Fruit fly (Drosophila melanogaster) whole organism, embryonic: ENCODE measurements around the gene DCTN1-p150.
A peak's percentile ranks its signal among the peaks of the same experiment; 100 is the strongest.

ENCODE experiments used
- Adf1 ChIP-seq: fragments of 200-800 bp; sonication (Bioruptor generic); IDR thresholded peaks from 2 replicates; pipeline ENCODE4 v1.3.6; 2022; ENCODE audit warnings: missing biosample characterization, missing genetic modification characterization
- CG10979 ChIP-seq: fragments of 200-800 bp; sonication (Bioruptor generic); optimal IDR thresholded peaks from 2 replicates; lab custom pipeline; 2018; ENCODE audit warnings: missing biosample characterization, mild to moderate bottlenecking, missing genetic modification characterization, moderate library complexity
- CG11504 ChIP-seq: fragments of 200-800 bp; sonication (Bioruptor generic); optimal IDR thresholded peaks from 3 replicates; lab custom pipeline; 2019; ENCODE audit warnings: missing biosample characterization, mild to moderate bottlenecking, missing genetic modification characterization, moderate library complexity
- CG11696 ChIP-seq: fragments of 200-800 bp; sonication (Bioruptor generic); IDR thresholded peaks from 2 replicates; pipeline ENCODE4 v1.3.6; 2022; ENCODE audit warnings: missing biosample characterization, missing genetic modification characterization
- CG13775 ChIP-seq: fragments of 200-800 bp; sonication (Bioruptor generic); optimal IDR thresholded peaks from 3 replicates; lab custom pipeline; 2017; ENCODE audit warnings: missing biosample characterization, mild to moderate bottlenecking, missing genetic modification characterization
- CG14441 ChIP-seq: fragments of 200-800 bp; sonication (Bioruptor generic); IDR thresholded peaks from 2 replicates; pipeline ENCODE4 v1.3.6; 2022; ENCODE audit warnings: missing biosample characterization, missing genetic modification characterization
- CG15514 ChIP-seq: fragments of 200-800 bp; sonication (Bioruptor generic); optimal IDR thresholded peaks from 3 replicates; lab custom pipeline; 2017; ENCODE audit warnings: missing biosample characterization, missing genetic modification characterization, mild to moderate bottlenecking, moderate library complexity, missing genetic modification reagents
- CG15601 ChIP-seq: fragments of 200-800 bp; sonication (Bioruptor generic); optimal IDR thresholded peaks from 3 replicates; lab custom pipeline; 2019; ENCODE audit warnings: missing biosample characterization, mild to moderate bottlenecking, missing genetic modification characterization, moderate library complexity
- CG15696 ChIP-seq: fragments of 200-800 bp; sonication (Bioruptor generic); optimal IDR thresholded peaks from 2 replicates; lab custom pipeline; 2019; ENCODE audit warnings: missing biosample characterization, mild to moderate bottlenecking, missing genetic modification characterization, moderate library complexity
- CG17186 ChIP-seq: fragments of 200-800 bp; sonication (Bioruptor generic); optimal IDR thresholded peaks from 3 replicates; lab custom pipeline; 2017; ENCODE audit warnings: missing biosample characterization, missing genetic modification reagents, missing genetic modification characterization
- CG17829 ChIP-seq: fragments of 200-800 bp; optimal IDR thresholded peaks from 2 replicates; lab custom pipeline; 2019; ENCODE audit warnings: missing biosample characterization, mild to moderate bottlenecking, missing genetic modification characterization, moderate library complexity
- CG2120 ChIP-seq: fragments of 200-800 bp; sonication (Bioruptor generic); optimal IDR thresholded peaks from 3 replicates; lab custom pipeline; 2016; ENCODE audit warnings: missing biosample characterization, missing genetic modification characterization
- CG31224 ChIP-seq: fragments of 200-800 bp; sonication (Bioruptor generic); IDR thresholded peaks from 2 replicates; pipeline ENCODE4 v1.3.6; 2022; ENCODE audit warnings: missing biosample characterization, missing genetic modification characterization
- CG3281 ChIP-seq: fragments of 200-800 bp; sonication (Bioruptor generic); optimal IDR thresholded peaks from 3 replicates; lab custom pipeline; 2017; ENCODE audit warnings: missing biosample characterization, mild to moderate bottlenecking, missing genetic modification characterization
- CG3847 ChIP-seq: fragments of 200-800 bp; sonication (Bioruptor generic); IDR thresholded peaks from 2 replicates; pipeline ENCODE4 v1.3.6; 2022; ENCODE audit warnings: missing biosample characterization, missing genetic modification characterization
- CG4328 ChIP-seq: fragments of 200-800 bp; sonication (Bioruptor generic); optimal IDR thresholded peaks from 3 replicates; lab custom pipeline; 2017; ENCODE audit warnings: missing biosample characterization, missing genetic modification reagents, missing genetic modification characterization
- CG43689 ChIP-seq: fragments of 200-800 bp; sonication (Bioruptor generic); IDR thresholded peaks from 2 replicates; pipeline ENCODE4 v1.3.6; 2022; ENCODE audit warnings: missing biosample characterization, missing genetic modification characterization
- CG4424 ChIP-seq: fragments of 200-800 bp; sonication (Bioruptor generic); optimal IDR thresholded peaks from 3 replicates; lab custom pipeline; 2016; ENCODE audit warnings: missing biosample characterization, missing genetic modification characterization
- CG4730 ChIP-seq: fragments of 200-800 bp; sonication (Bioruptor generic); IDR thresholded peaks from 2 replicates; pipeline ENCODE4 v1.3.6; 2022; ENCODE audit warnings: missing biosample characterization, missing genetic modification characterization
- CG5180 ChIP-seq: fragments of 200-800 bp; sonication (Bioruptor generic); optimal IDR thresholded peaks from 3 replicates; lab custom pipeline; 2017; ENCODE audit warnings: missing biosample characterization, missing genetic modification characterization, mild to moderate bottlenecking, moderate library complexity, missing genetic modification reagents
- CG6765 ChIP-seq: fragments of 200-800 bp; sonication (Bioruptor generic); optimal IDR thresholded peaks from 3 replicates; lab custom pipeline; 2017; ENCODE audit warnings: missing biosample characterization, mild to moderate bottlenecking, missing genetic modification characterization
- CG6791 ChIP-seq: fragments of 200-800 bp; sonication (Bioruptor generic); IDR thresholded peaks from 3 replicates; pipeline ENCODE4 v1.3.6; 2022; ENCODE audit warnings: missing biosample characterization, missing genetic modification characterization; ENCODE audit not compliant: partially characterized antibody
- CG8281 ChIP-seq: fragments of 200-800 bp; sonication (Bioruptor generic); optimal IDR thresholded peaks from 2 replicates; lab custom pipeline; 2018; ENCODE audit warnings: missing biosample characterization, mild to moderate bottlenecking, missing genetic modification characterization, moderate library complexity
- CG9215 ChIP-seq: fragments of 200-800 bp; sonication (Bioruptor generic); IDR thresholded peaks from 2 replicates; pipeline ENCODE4 v1.3.6; 2022; ENCODE audit warnings: missing biosample characterization, missing genetic modification characterization
- Camta ChIP-seq: fragments of 200-800 bp; sonication (Bioruptor generic); optimal IDR thresholded peaks from 2 replicates; lab custom pipeline; 2016; ENCODE audit warnings: missing biosample characterization, missing genetic modification characterization
- Deaf1 ChIP-seq: fragments of 200-800 bp; optimal IDR thresholded peaks from 3 replicates; lab custom pipeline; 2019; ENCODE audit warnings: missing biosample characterization, mild to moderate bottlenecking, missing genetic modification characterization, moderate library complexity
- Dek ChIP-seq: fragments of 200-800 bp; sonication (Bioruptor generic); optimal IDR thresholded peaks from 3 replicates; lab custom pipeline; 2019; ENCODE audit warnings: missing biosample characterization, mild to moderate bottlenecking, missing genetic modification characterization, moderate library complexity
- HHEX ChIP-seq: fragments of 200-800 bp; sonication (Bioruptor generic); optimal IDR thresholded peaks from 3 replicates; lab custom pipeline; 2017; ENCODE audit warnings: missing biosample characterization, mild to moderate bottlenecking, missing genetic modification characterization, missing genetic modification reagents
- Hand ChIP-seq: fragments of 200-800 bp; sonication (Bioruptor generic); optimal IDR thresholded peaks from 2 replicates; lab custom pipeline; 2017; ENCODE audit warnings: mild to moderate bottlenecking, missing biosample characterization, missing genetic modification reagents, missing genetic modification characterization
- HmgZ ChIP-seq: fragments of 200-800 bp; sonication (Bioruptor generic); optimal IDR thresholded peaks from 2 replicates; lab custom pipeline; 2018; ENCODE audit warnings: missing biosample characterization, mild to moderate bottlenecking, missing genetic modification characterization
- Hsf ChIP-seq: fragments of 200-800 bp; sonication (Bioruptor generic); optimal IDR thresholded peaks from 3 replicates; lab custom pipeline; 2016; ENCODE audit warnings: missing biosample characterization, missing genetic modification characterization
- Lhr ChIP-seq: fragments of 200-800 bp; sonication (Bioruptor generic); optimal IDR thresholded peaks from 3 replicates; lab custom pipeline; 2017; ENCODE audit warnings: mild to moderate bottlenecking, missing biosample characterization, missing genetic modification reagents, missing genetic modification characterization
- Oaz ChIP-seq: fragments of 200-800 bp; sonication (Bioruptor generic); IDR thresholded peaks from 2 replicates; pipeline ENCODE4 v1.3.6; 2022; ENCODE audit warnings: missing biosample characterization, missing genetic modification characterization
- Oli ChIP-seq: fragments of 200-800 bp; sonication (Bioruptor generic); optimal IDR thresholded peaks from 2 replicates; lab custom pipeline; 2018; ENCODE audit warnings: missing biosample characterization, mild to moderate bottlenecking, missing genetic modification characterization, moderate library complexity
- Rfx ChIP-seq: fragments of 200-800 bp; sonication (Bioruptor generic); IDR thresholded peaks from 2 replicates; pipeline ENCODE4 v1.3.6; 2022; ENCODE audit warnings: missing biosample characterization, missing genetic modification characterization
- dimm ChIP-seq: fragments of 200-800 bp; sonication (Bioruptor generic); IDR thresholded peaks from 2 replicates; pipeline ENCODE4 v1.3.6; 2022; ENCODE audit warnings: missing biosample characterization, missing genetic modification characterization
- eve ChIP-seq, 2 experiments: fragments of >200 bp; optimal IDR thresholded peaks; 2 replicates each; lab custom pipeline; 2017; ENCODE audit warnings: missing biosample characterization in 2 of 2, missing genetic modification characterization in 2 of 2
- kay ChIP-seq: fragments of 200-800 bp; sonication (Bioruptor generic); optimal IDR thresholded peaks from 2 replicates; lab custom pipeline; 2016; ENCODE audit warnings: missing biosample characterization, missing genetic modification characterization
- lola ChIP-seq, 3 experiments: fragments of >200 bp in 2 of 3; fragments of 200-800 bp in 1 of 3; sonication (Bioruptor generic) in 1 of 3; optimal IDR thresholded peaks; 2 replicates each; lab custom pipeline; 2017 to 2019; ENCODE audit warnings: missing biosample characterization in 3 of 3, missing genetic modification characterization in 3 of 3, mild to moderate bottlenecking in 1 of 3, moderate library complexity in 1 of 3
- nau ChIP-seq: fragments of 200-800 bp; sonication (Bioruptor generic); optimal IDR thresholded peaks from 3 replicates; lab custom pipeline; 2017; ENCODE audit warnings: missing biosample characterization, mild to moderate bottlenecking, missing genetic modification characterization, missing genetic modification reagents
- nmo ChIP-seq: fragments of 200-800 bp; sonication (Bioruptor generic); optimal IDR thresholded peaks from 2 replicates; lab custom pipeline; 2018; ENCODE audit warnings: missing biosample characterization, mild to moderate bottlenecking, missing genetic modification characterization, moderate library complexity
- onecut ChIP-seq: fragments of 200-800 bp; sonication (Bioruptor generic); IDR thresholded peaks from 2 replicates; pipeline ENCODE4 v1.3.6; 2022; ENCODE audit warnings: missing biosample characterization, missing genetic modification characterization
- pfk ChIP-seq: fragments of 200-800 bp; sonication (Bioruptor generic); optimal IDR thresholded peaks from 2 replicates; lab custom pipeline; 2018; ENCODE audit warnings: missing biosample characterization, mild to moderate bottlenecking, missing genetic modification characterization, moderate library complexity
- pzg ChIP-seq: fragments of 200-800 bp; sonication (Bioruptor generic); optimal IDR thresholded peaks from 3 replicates; lab custom pipeline; 2018; ENCODE audit warnings: missing biosample characterization, mild to moderate bottlenecking, missing genetic modification characterization, moderate library complexity
- seq ChIP-seq: fragments of 200-800 bp; sonication (Bioruptor generic); IDR thresholded peaks from 2 replicates; pipeline ENCODE4 v1.3.6; 2022; ENCODE audit warnings: missing biosample characterization, missing genetic modification characterization
- sqz ChIP-seq: fragments of 200-800 bp; sonication (Bioruptor generic); optimal IDR thresholded peaks from 3 replicates; lab custom pipeline; 2018; ENCODE audit warnings: missing biosample characterization, mild to moderate bottlenecking, missing genetic modification characterization
- tll ChIP-seq, 2 experiments: fragments of 200-800 bp in 1 of 2; fragments of >200 bp in 1 of 2; sonication (Bioruptor generic) in 1 of 2; optimal IDR thresholded peaks; 2 replicates each; lab custom pipeline; 2017 to 2019; ENCODE audit warnings: missing biosample characterization in 2 of 2, missing genetic modification characterization in 2 of 2, mild to moderate bottlenecking in 1 of 2, moderate library complexity in 1 of 2
- unc-4 ChIP-seq: fragments of 200-800 bp; sonication (Bioruptor generic); IDR thresholded peaks from 2 replicates; pipeline ENCODE4 v1.3.6; 2022; ENCODE audit warnings: missing biosample characterization, missing genetic modification characterization; ENCODE audit not compliant: partially characterized antibody

DCTN1-p150 gene

DNA sequence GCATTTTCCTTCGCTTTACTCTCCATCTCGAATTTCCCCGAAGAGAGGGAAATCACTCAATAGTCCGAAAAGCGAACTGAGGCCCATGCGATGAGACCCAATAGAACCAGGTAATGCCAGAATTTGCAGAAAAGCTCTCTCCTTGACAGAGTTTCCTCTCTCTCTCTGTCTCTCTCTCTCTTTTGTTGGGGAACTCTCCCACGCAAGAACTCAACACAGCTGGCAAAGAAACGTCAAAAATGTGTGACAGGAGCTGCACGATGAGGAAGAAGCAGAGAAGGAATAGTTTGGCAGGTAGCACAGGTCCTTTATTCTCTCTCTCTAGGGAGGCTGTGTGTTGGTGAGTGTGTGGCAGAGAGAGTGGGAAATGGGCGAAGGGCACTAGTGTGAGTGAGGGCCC is 24.8 kb upstream of the DCTN1-p150 start (continued):
- 0 out of 3 replicates have a peak, but pooled peaks have one; percentile 45 for TF ChIP-seq CG6791 (GFP tag; lab: Robert Waterston, UW)
- TF ChIP-seq tll (GFP tag; optimal IDR thresholded peaks at IDR 0.05; lab: Kevin White, UChicago) = no peak
- TF ChIP-seq CG3281 (GFP tag; lab: Kevin White, UChicago) = no peak
- no peak for TF ChIP-seq CG13775 (GFP tag; lab: Kevin White, UChicago)
- no peak for TF ChIP-seq CG11696 (GFP tag; lab: Robert Waterston, UW)
- no peak for TF ChIP-seq Lhr (GFP tag; lab: Kevin White, UChicago)
- TF ChIP-seq Adf1 (GFP tag; lab: Robert Waterston, UW) = no peak
- no peak for TF ChIP-seq CG43689
- TF ChIP-seq Deaf1 (tag; lab: Kevin White, UChicago) = peak; percentile 42
- no peak for TF ChIP-seq CG9215

dm6 chr3L:13905515-13905914 is 23.7 kb upstream of the DCTN1-p150 start:
- peak; percentile 55 for TF ChIP-seq CG5180 (GFP tag; lab: Kevin White, UChicago)
- TF ChIP-seq nmo (GFP tag; lab: Kevin White, UChicago) = peak; percentile 26
- no peak for TF ChIP-seq CG14441 (GFP tag; lab: Robert Waterston, UW)
- TF ChIP-seq pzg = no peak
- TF ChIP-seq Hsf (GFP tag; lab: Kevin White, UChicago) = no peak
- TF ChIP-seq onecut (GFP tag; lab: Robert Waterston, UW) = peak; percentile 56; the same call in 1 of the 2 replicates
- peak; percentile 44 for TF ChIP-seq Dek (tag; lab: Kevin White, UChicago)
- peak; percentile 21 for TF ChIP-seq sqz (GFP tag; lab: Kevin White, UChicago)
- peak; percentile 32 for TF ChIP-seq CG4424
- no peak for TF ChIP-seq dimm
- no peak for TF ChIP-seq CG17186 (GFP tag; lab: Kevin White, UChicago)
- peak; percentile 52 for TF ChIP-seq CG4328 (GFP tag; lab: Kevin White, UChicago)
- TF ChIP-seq Camta (GFP tag; lab: Kevin White, UChicago) = no peak
- TF ChIP-seq CG31224 (GFP tag; lab: Robert Waterston, UW) = peak; percentile 25; the same call in 1 of the 2 replicates
- TF ChIP-seq CG2120 (GFP tag; lab: Kevin White, UChicago) = peak; percentile 55
- peak; percentile 81 for TF ChIP-seq Hand
- peak; percentile 52 for TF ChIP-seq CG15514 (GFP tag; lab: Kevin White, UChicago)
- peak; percentile 75 for TF ChIP-seq CG6765 (GFP tag; lab: Kevin White, UChicago)
- peak; percentile 9 for TF ChIP-seq CG8281 (tag; lab: Kevin White, UChicago)
- TF ChIP-seq eve (GFP tag; optimal IDR thresholded peaks at IDR 0.05; lab: Kevin White, UChicago) = peak in 1 of 2 experiments; percentile 33
- peak; percentile 58 for TF ChIP-seq HmgZ (tag; lab: Kevin White, UChicago)
- no peak for TF ChIP-seq unc-4
- peak; percentile 9; the same call in 1 of the 2 replicates for TF ChIP-seq seq
- peak in 1 of 3 experiments; percentile 12 for TF ChIP-seq lola (GFP tag; optimal IDR thresholded peaks at IDR 0.05; lab: Kevin White, UChicago)
- peak; percentile 49 for TF ChIP-seq Rfx
- peak; percentile 58 for TF ChIP-seq CG15601 (tag; lab: Kevin White, UChicago)
- peak; percentile 5 for TF ChIP-seq CG15696 (tag; lab: Kevin White, UChicago)
- TF ChIP-seq Oaz (GFP tag; lab: Robert Waterston, UW) = 0 out of 2 replicates have a peak, but pooled peaks have one; percentile 35
- TF ChIP-seq nau (GFP tag; lab: Kevin White, UChicago) = peak; percentile 56
- 0 out of 2 replicates have a peak, but pooled peaks have one; percentile 10 for TF ChIP-seq CG4730 (GFP tag; lab: Robert Waterston, UW)
- TF ChIP-seq CG10979 (tag; lab: Kevin White, UChicago) = peak; percentile 56
- TF ChIP-seq Deaf1 (tag; lab: Kevin White, UChicago) = peak; percentile 57
- peak; percentile 88 for TF ChIP-seq CG11504 (tag; lab: Kevin White, UChicago)
- TF ChIP-seq CG3847 (GFP tag; lab: Robert Waterston, UW) = no peak
- TF ChIP-seq CG17829 (tag; lab: Kevin White, UChicago) = peak; percentile 65
- no peak for TF ChIP-seq pfk (GFP tag; lab: Kevin White, UChicago)
- peak; percentile 73 for TF ChIP-seq Oli (tag; lab: Kevin White, UChicago)
- peak; percentile 68 for TF ChIP-seq HHEX
- no peak for TF ChIP-seq kay (GFP tag; lab: Kevin White, UChicago)
